Worm (Caenorhabditis elegans) whole organism, young adult: ENCODE measurements around the gene ztf-8.

Experiments
- C06A6.2 ChIP-seq: fragments of 200-800 bp; sonication (Bioruptor generic); conservative IDR thresholded peaks from 2 replicates; pipeline ENCODE4 v1.3.6; 2022; ENCODE audit warnings: missing genetic modification characterization, missing compliant biosample characterization
- F57C9.4 ChIP-seq: sonication (generic microtip); optimal IDR thresholded peaks from 2 replicates; lab custom pipeline; 2017; ENCODE audit warnings: mild to moderate bottlenecking, missing genetic modification characterization, missing compliant biosample characterization
- Y67H2A.10 ChIP-seq: fragments of 200-800 bp; sonication (Bioruptor generic); conservative IDR thresholded peaks from 2 replicates; pipeline ENCODE4 v1.3.6; 2022; ENCODE audit warnings: missing genetic modification reagents, missing genetic modification characterization, missing compliant biosample characterization
- ama-1 ChIP-seq, 3 experiments: fragments of 150-350 bp in 1 of 3; sonication (generic microtip) in 2 of 3; optimal IDR thresholded peaks; 2 replicates each; lab custom pipeline; 2014 to 2018; ENCODE audit warnings: missing biosample characterization in 2 of 3, missing genetic modification characterization in 2 of 3, missing genetic modification reagents in 2 of 3
- dpl-1 ChIP-seq: fragments of 150-350 bp; optimal IDR thresholded peaks from 2 replicates; lab custom pipeline; 2014; ENCODE audit warnings: missing biosample characterization, missing genetic modification reagents, missing genetic modification characterization
- hmg-20 ChIP-seq: fragments of 200-800 bp; sonication (Bioruptor generic); IDR thresholded peaks from 2 replicates; pipeline ENCODE4 v1.3.6; 2022; ENCODE audit warnings: missing genetic modification reagents, missing genetic modification characterization, missing compliant biosample characterization
- let-607 ChIP-seq, 2 experiments: fragments of 200-800 bp in 1 of 2; sonication (Bioruptor generic) in 1 of 2; sonication (generic microtip) in 1 of 2; optimal IDR thresholded peaks; 2 replicates each; lab custom pipeline; 2016 to 2018; ENCODE audit warnings: mild to moderate bottlenecking in 2 of 2, missing compliant biosample characterization in 2 of 2, missing genetic modification characterization in 2 of 2, moderate library complexity in 2 of 2, missing genotype in 1 of 2
- lin-40 ChIP-seq: sonication (generic microtip); optimal IDR thresholded peaks from 2 replicates; lab custom pipeline; 2016; ENCODE audit warnings: missing genetic modification characterization, mild to moderate bottlenecking, missing compliant biosample characterization, missing genotype, missing genetic modification reagents
- lsy-27 ChIP-seq: sonication (generic microtip); optimal IDR thresholded peaks from 2 replicates; lab custom pipeline; 2017; ENCODE audit warnings: missing genetic modification characterization, mild to moderate bottlenecking, missing compliant biosample characterization, antibody characterized with exemption, missing genotype, borderline replicate concordance; ENCODE audit not compliant: insufficient read depth
- nhr-120 ChIP-seq: fragments of 200-800 bp; sonication (Bioruptor generic); IDR thresholded peaks from 2 replicates; pipeline ENCODE4 v1.3.6; 2022; ENCODE audit warnings: missing genetic modification characterization, missing compliant biosample characterization
- nhr-27 ChIP-seq: fragments of 200-800 bp; sonication (Bioruptor generic); optimal IDR thresholded peaks from 2 replicates; lab custom pipeline; 2018; ENCODE audit warnings: mild to moderate bottlenecking, missing genetic modification characterization, moderate library complexity, missing compliant biosample characterization
- nhr-80 ChIP-seq: sonication (generic microtip); optimal IDR thresholded peaks from 2 replicates; lab custom pipeline; 2016; ENCODE audit warnings: missing genetic modification characterization, missing compliant biosample characterization

DNA sequence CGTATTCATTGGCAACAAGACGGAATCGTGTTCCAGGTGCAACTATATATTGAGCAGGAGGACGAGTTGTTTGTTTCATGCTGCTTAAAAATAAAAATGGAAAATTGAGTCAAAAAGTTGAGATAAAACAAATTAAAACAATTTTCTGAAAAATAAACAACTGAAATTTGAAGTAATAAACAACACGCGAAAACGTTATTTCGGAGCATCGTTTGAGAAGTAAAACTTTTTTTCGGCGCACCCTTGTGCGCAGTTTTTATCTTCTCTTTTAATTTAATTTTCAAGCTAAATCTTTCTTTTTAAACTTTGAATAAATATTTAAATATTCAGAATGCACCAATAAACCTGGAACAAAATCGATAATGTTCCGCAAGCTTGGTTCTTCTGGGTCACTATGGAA, 19.2 kb downstream of the ztf-8 start, which contains the start of the genes sumv-1 and gop-1:
- TF ChIP-seq ama-1 (optimal IDR thresholded peaks at IDR 0.05; lab: Kevin White, UChicago): no peak
- no peak for TF ChIP-seq ama-1 (GFP tag; optimal IDR thresholded peaks at IDR 0.05; lab: Kevin White, UChicago)
- no peak for TF ChIP-seq lsy-27 (tag; lab: Kevin White, UChicago)
- TF ChIP-seq C06A6.2: no peak
- TF ChIP-seq nhr-80 (tag; lab: Kevin White, UChicago): no peak
- no peak for TF ChIP-seq nhr-27 (tag; lab: Kevin White, UChicago)
- TF ChIP-seq lin-40 (tag; lab: Kevin White, UChicago): no peak
- TF ChIP-seq F57C9.4 (tag; lab: Kevin White, UChicago): no peak
- no peak for TF ChIP-seq nhr-120
- no peak for TF ChIP-seq Y67H2A.10 (GFP tag; lab: Robert Waterston, UW)
- no peak for TF ChIP-seq let-607 (tag; optimal IDR thresholded peaks at IDR 0.05; lab: Kevin White, UChicago)
- TF ChIP-seq dpl-1 (GFP tag; lab: Kevin White, UChicago): no peak
- no peak for TF ChIP-seq hmg-20
